Fruit fly (Drosophila melanogaster) whole organism: ENCODE data around the gene CREG.

Experiments
- CG8478 ChIP-seq: fragments of >200 bp; optimal IDR thresholded peaks from 2 replicates; lab custom pipeline; 2018; ENCODE audit warnings: inconsistent platforms
- Dll ChIP-seq: fragments of >200 bp; optimal IDR thresholded peaks from 2 replicates; lab custom pipeline; 2017
- EcR ChIP-seq, 2 experiments: fragments of >200 bp; optimal IDR thresholded peaks; 2 replicates each; lab custom pipeline; 2017; ENCODE audit warnings: missing biosample characterization in 2 of 2, missing genetic modification characterization in 2 of 2, missing genetic modification reagents in 2 of 2
- pan ChIP-seq: fragments of >200 bp; optimal IDR thresholded peaks from 2 replicates; lab custom pipeline; 2017
- usp ChIP-seq: fragments of >200 bp; optimal IDR thresholded peaks from 2 replicates; lab custom pipeline; 2017; ENCODE audit warnings: missing biosample characterization, missing genetic modification characterization, mixed read lengths

- TF ChIP-seq usp (no peak), pan (lab: Kevin White, UChicago) (no peak), CG8478 (lab: Kevin White, UChicago) (no peak), EcR (GFP tag; optimal IDR thresholded peaks at IDR 0.05; lab: Kevin White, UChicago) (no peak), Dll (lab: Kevin White, UChicago) (no peak)
These were observed 38.7 kb upstream of the CREG start for dm6 chr3R:17433117-17433516.
